Worm (Caenorhabditis elegans) whole organism, mixed stage, embryonic: ENCODE data around the gene F54B11.7.
A peak's percentile ranks its signal among the peaks of the same experiment; 100 is the strongest.

Experiments
- M03D4.4 ChIP-seq: sonication (generic microtip); optimal IDR thresholded peaks from 2 replicates; lab custom pipeline; 2017; ENCODE audit warnings: mild to moderate bottlenecking, missing genetic modification characterization, missing compliant biosample characterization
- bed-3 ChIP-seq: fragments of 200-800 bp; sonication (Bioruptor generic); optimal IDR thresholded peaks from 3 replicates; lab custom pipeline; 2018; ENCODE audit warnings: mild to moderate bottlenecking, missing genetic modification characterization, moderate library complexity, missing compliant biosample characterization
- blmp-1 ChIP-seq: fragments of 150-350 bp; optimal IDR thresholded peaks from 2 replicates; lab custom pipeline; 2014; ENCODE audit warnings: missing biosample characterization, missing genetic modification characterization
- ceh-43 ChIP-seq: fragments of 200-800 bp; sonication (Bioruptor generic); optimal IDR thresholded peaks from 2 replicates; lab custom pipeline; 2018; ENCODE audit warnings: mild to moderate bottlenecking, missing genetic modification characterization, moderate library complexity, missing compliant biosample characterization
- ceh-83 ChIP-seq: fragments of 200-800 bp; sonication (Bioruptor generic); optimal IDR thresholded peaks from 2 replicates; lab custom pipeline; 2018; ENCODE audit warnings: mild to moderate bottlenecking, missing genetic modification characterization, missing compliant biosample characterization
- ces-1 ChIP-seq: fragments of 150-350 bp; optimal IDR thresholded peaks from 2 replicates; lab custom pipeline; 2014; ENCODE audit warnings: missing biosample characterization, missing genetic modification reagents, missing genetic modification characterization
- cnd-1 ChIP-seq: fragments of 200-800 bp; sonication (Bioruptor generic); optimal IDR thresholded peaks from 2 replicates; lab custom pipeline; 2018; ENCODE audit warnings: mild to moderate bottlenecking, missing genetic modification characterization, missing compliant biosample characterization
- elt-1 ChIP-seq: sonication (generic microtip); optimal IDR thresholded peaks from 2 replicates; lab custom pipeline; 2017; ENCODE audit warnings: missing genetic modification characterization, mild to moderate bottlenecking, missing compliant biosample characterization, antibody characterized with exemption, moderate library complexity, borderline replicate concordance; ENCODE audit not compliant: insufficient read depth
- elt-3 ChIP-seq: fragments of 150-350 bp; optimal IDR thresholded peaks from 2 replicates; lab custom pipeline; 2014; ENCODE audit warnings: missing biosample characterization, missing genetic modification characterization
- flh-1 ChIP-seq: fragments of 200-800 bp; sonication (Bioruptor generic); optimal IDR thresholded peaks from 2 replicates; lab custom pipeline; 2018; ENCODE audit warnings: mild to moderate bottlenecking, missing genetic modification characterization, moderate library complexity, missing compliant biosample characterization
- ham-2 ChIP-seq: fragments of 200-800 bp; sonication (Bioruptor generic); optimal IDR thresholded peaks from 2 replicates; lab custom pipeline; 2018; ENCODE audit warnings: mild to moderate bottlenecking, missing genetic modification characterization, missing compliant biosample characterization
- hlh-1 ChIP-seq: fragments of 150-350 bp; optimal IDR thresholded peaks from 2 replicates; lab custom pipeline; 2014; ENCODE audit warnings: missing biosample characterization, missing genetic modification reagents, missing genetic modification characterization
- lin-13 ChIP-seq: fragments of 150-350 bp; optimal IDR thresholded peaks from 2 replicates; lab custom pipeline; 2014; ENCODE audit warnings: missing biosample characterization, missing genetic modification characterization
- lsy-2 ChIP-seq: fragments of 150-350 bp; optimal IDR thresholded peaks from 2 replicates; lab custom pipeline; 2014; ENCODE audit warnings: missing biosample characterization, missing genetic modification characterization
- mep-1 ChIP-seq: fragments of 150-350 bp; optimal IDR thresholded peaks from 2 replicates; lab custom pipeline; 2017; ENCODE audit warnings: missing biosample characterization, missing genetic modification reagents, missing genetic modification characterization, inconsistent platforms
- mls-2 ChIP-seq: sonication (generic microtip); optimal IDR thresholded peaks from 2 replicates; lab custom pipeline; 2016; ENCODE audit warnings: mild to moderate bottlenecking, missing genetic modification characterization, moderate library complexity, missing compliant biosample characterization
- nhr-12 ChIP-seq: fragments of 150-350 bp; optimal IDR thresholded peaks from 2 replicates; lab custom pipeline; 2014; ENCODE audit warnings: missing biosample characterization, missing genetic modification characterization
- nhr-2 ChIP-seq: fragments of 150-350 bp; optimal IDR thresholded peaks from 2 replicates; lab custom pipeline; 2014; ENCODE audit warnings: missing biosample characterization, missing genetic modification characterization
- nhr-237 ChIP-seq: fragments of 150-350 bp; optimal IDR thresholded peaks from 2 replicates; lab custom pipeline; 2014; ENCODE audit warnings: missing biosample characterization, missing genetic modification characterization
- nhr-28 ChIP-seq: fragments of 150-350 bp; optimal IDR thresholded peaks from 2 replicates; lab custom pipeline; 2014; ENCODE audit warnings: missing biosample characterization, missing genetic modification characterization
- nhr-76 ChIP-seq: sonication (generic microtip); optimal IDR thresholded peaks from 2 replicates; lab custom pipeline; 2017; ENCODE audit warnings: missing biosample characterization, missing genetic modification characterization
- pha-4 ChIP-seq: fragments of 150-350 bp; optimal IDR thresholded peaks from 2 replicates; lab custom pipeline; 2018; ENCODE audit warnings: missing biosample characterization, missing genetic modification reagents, missing genetic modification characterization
- sem-2 ChIP-seq: fragments of 200-800 bp; sonication (Bioruptor generic); optimal IDR thresholded peaks from 2 replicates; lab custom pipeline; 2018; ENCODE audit warnings: mild to moderate bottlenecking, missing genetic modification characterization, missing compliant biosample characterization
- sptf-1 ChIP-seq: sonication (generic microtip); optimal IDR thresholded peaks from 2 replicates; lab custom pipeline; 2017; ENCODE audit warnings: mild to moderate bottlenecking, missing genetic modification characterization, moderate library complexity, missing compliant biosample characterization
- unc-120 ChIP-seq: sonication (generic microtip); optimal IDR thresholded peaks from 2 replicates; lab custom pipeline; 2017; ENCODE audit warnings: missing genetic modification characterization, missing compliant biosample characterization; ENCODE audit not compliant: poor library complexity, severe bottlenecking
- unc-39 ChIP-seq: fragments of 150-350 bp; optimal IDR thresholded peaks from 2 replicates; lab custom pipeline; 2014; ENCODE audit warnings: missing biosample characterization, missing genetic modification characterization
- unc-62 ChIP-seq: fragments of 150-350 bp; optimal IDR thresholded peaks from 2 replicates; lab custom pipeline; 2014; ENCODE audit warnings: missing biosample characterization, missing genetic modification reagents, missing genetic modification characterization
- zip-8 ChIP-seq: fragments of 150-350 bp; optimal IDR thresholded peaks from 2 replicates; lab custom pipeline; 2014; ENCODE audit warnings: missing biosample characterization, missing genetic modification characterization

Gene F54B11.7

DNA sequence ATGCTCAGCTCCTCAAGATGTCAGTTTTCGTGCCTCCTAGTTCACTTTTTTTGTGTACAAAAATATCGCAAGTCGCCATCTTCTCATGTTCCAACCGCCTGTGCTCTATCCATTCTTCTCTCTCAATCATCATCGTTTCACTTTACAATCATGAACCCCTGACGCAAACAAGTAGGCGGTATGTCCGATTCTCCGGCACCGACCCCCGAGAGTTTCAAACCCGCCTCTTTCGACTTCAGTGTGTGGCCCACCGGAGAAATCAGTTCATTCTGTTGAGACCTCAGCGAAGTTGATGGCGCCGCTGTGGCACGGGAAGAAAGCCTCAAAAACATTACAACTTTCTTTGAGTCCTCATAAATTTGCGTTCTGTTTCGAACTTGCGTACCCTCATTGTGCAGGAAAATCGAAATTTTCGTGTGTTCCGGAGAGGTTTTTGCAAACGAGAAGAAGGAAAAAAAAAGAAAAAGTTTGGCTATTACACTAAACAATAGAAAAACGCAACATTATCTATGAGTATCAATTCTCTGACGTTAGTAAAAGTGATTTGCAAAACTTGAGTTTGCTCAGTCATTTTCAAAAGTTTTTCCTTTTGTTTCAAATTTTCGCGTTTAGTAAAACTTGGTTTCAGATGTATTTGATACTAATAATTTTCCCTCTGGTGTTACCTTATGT is 4.8 kb downstream of the F54B11.7 start, which contains the start of gene F54B11.9:
Gene F54B11.9 (plus strand): TSS at position 622 of the 672 bp plus-strand sequence.
- peak; percentile 27 for TF ChIP-seq hlh-1
- TF ChIP-seq pha-4: no peak

DNA sequence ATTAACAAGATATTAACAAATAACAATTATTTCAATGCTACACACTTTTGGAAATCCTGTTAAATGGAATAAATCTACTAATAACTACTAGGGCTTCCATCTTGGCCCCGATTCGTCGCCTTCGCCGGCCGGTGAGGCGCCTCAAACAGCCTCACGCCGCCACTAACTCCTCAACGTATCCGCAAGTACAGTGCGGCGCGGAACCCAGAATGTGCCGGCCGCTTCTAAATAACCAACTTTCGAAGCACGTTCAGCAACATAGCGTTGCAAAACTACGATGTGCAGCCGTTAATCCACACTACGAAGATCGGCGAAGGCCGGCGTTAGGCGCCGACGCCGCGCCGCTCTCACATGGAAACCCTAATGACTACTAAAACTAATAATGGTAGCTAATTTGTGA is 5.6 kb downstream of the F54B11.7 start:
- TF ChIP-seq nhr-76 (tag; lab: Kevin White, UChicago) (no peak), elt-3 (tag; lab: Kevin White, UChicago) (no peak), flh-1 (GFP tag; lab: Kevin White, UChicago) (no peak), ham-2 (no peak), unc-62 (GFP tag; lab: Kevin White, UChicago) (no peak), lin-13 (tag; lab: Kevin White, UChicago) (no peak), sem-2 (no peak), ces-1 (GFP tag; lab: Kevin White, UChicago) (no peak), ceh-43 (no peak), nhr-237 (tag; lab: Kevin White, UChicago) (no peak), blmp-1 (tag; lab: Kevin White, UChicago) (no peak), unc-120 (tag; lab: Kevin White, UChicago) (no peak), hlh-1 (no peak), mep-1 (tag; lab: Kevin White, UChicago) (no peak), lsy-2 (tag; lab: Kevin White, UChicago) (no peak), mls-2 (tag; lab: Kevin White, UChicago) (no peak), cnd-1 (no peak), sptf-1 (tag; lab: Kevin White, UChicago) (no peak)

DNA sequence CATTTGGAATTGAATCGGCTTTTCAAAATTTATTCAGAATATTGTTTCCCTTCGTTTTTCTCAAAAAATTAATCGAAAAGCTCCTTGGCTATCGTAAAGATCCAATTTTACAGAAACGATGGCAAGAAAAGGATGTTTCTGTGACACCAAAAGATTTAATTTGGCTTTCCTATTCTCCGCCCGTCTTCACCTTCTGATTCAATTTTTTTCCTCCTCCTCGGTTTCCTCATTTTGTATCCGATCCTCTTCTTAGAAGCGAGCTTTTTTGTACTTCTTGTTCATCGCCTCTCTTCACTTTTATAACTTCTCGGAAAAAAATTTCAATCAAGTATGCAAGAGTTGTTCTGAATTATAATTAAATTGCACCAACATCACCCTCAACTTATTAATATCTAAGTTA is 9.8 kb downstream of the F54B11.7 start:
- no peak for TF ChIP-seq ceh-83 (GFP tag; lab: Kevin White, UChicago)
- TF ChIP-seq ces-1 (GFP tag; lab: Kevin White, UChicago): peak; percentile 48

DNA sequence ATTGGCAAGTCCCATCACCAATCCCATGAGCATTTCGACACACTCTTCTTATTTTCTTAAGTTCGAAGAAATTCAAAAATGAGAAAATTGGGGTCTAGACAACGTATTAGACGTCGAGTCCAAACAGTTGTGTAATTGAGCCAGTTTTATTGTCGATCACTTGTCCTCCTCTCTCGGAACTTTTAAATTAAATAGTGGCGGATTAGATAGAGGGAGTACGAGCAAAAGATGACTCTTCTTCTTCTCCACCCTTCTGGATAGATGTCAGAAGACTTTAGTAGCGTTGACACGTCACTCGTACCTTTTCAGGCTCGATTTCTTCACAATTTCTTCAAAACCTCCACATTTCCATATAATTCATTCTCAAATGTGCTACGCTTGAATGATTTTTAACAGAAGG is 14.9 kb downstream of the F54B11.7 start:
- TF ChIP-seq ces-1 (GFP tag; lab: Kevin White, UChicago) (peak; percentile 35), elt-1 (tag; lab: Kevin White, UChicago) (no peak)

- TF ChIP-seq ces-1 (GFP tag; lab: Kevin White, UChicago) (no peak), nhr-28 (tag; lab: Kevin White, UChicago) (no peak), bed-3 (GFP tag; lab: Kevin White, UChicago) (no peak), ceh-43 (no peak), unc-62 (GFP tag; lab: Kevin White, UChicago) (no peak)
Measured at ce11 chrX:13618574-13618973, 18.3 kb downstream of the F54B11.7 start, which contains the start of gene nlp-53. nlp-53 (plus strand) TSS chrX:13618874.

- TF ChIP-seq nhr-237 (tag; lab: Kevin White, UChicago) (no peak), nhr-12 (no peak), nhr-28 (tag; lab: Kevin White, UChicago) (no peak), nhr-2 (no peak), nhr-76 (tag; lab: Kevin White, UChicago) (no peak), cnd-1 (no peak), elt-1 (tag; lab: Kevin White, UChicago) (no peak), mls-2 (tag; lab: Kevin White, UChicago) (no peak), M03D4.4 (no peak), mep-1 (tag; lab: Kevin White, UChicago) (no peak)
Measured at ce11 chrX:13621628-13622027, 21.4 kb downstream of the F54B11.7 start, which contains the start of gene Y12A6A.1. Y12A6A.1 (minus strand) TSS chrX:13621728.

DNA sequence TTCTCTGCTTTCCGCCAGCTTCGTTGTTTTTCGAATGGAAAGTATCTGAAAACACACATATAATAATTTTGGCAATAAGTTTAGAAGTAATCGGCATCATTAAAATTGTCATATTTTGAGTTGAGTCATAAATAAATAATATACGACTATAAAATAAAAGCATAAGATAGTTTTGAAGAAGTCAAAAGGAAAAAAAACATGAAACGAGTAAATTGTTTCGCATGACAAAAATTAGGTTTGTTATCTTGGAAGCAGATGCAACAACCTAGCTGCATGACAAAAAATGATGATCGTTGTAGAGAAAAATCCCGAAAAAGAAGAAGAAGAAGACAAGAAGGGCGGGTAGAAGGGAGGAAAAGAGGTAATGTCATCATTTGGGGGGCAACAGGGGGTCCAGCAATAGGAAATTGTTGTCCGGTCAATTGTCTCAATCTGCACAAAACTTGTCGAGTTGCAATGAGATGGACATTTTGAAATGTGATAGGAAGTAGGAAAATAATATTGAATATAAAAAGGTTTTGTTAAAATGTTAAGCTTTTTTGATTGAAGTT is 31.0 kb downstream of the F54B11.7 start, which contains the start of gene nlg-1:
Gene nlg-1 (minus strand): TSS at position 51 of the 551 bp plus-strand sequence.
- TF ChIP-seq nhr-2: no peak
- TF ChIP-seq nhr-76 (tag; lab: Kevin White, UChicago): no peak
- TF ChIP-seq blmp-1 (tag; lab: Kevin White, UChicago): no peak
- TF ChIP-seq ces-1 (GFP tag; lab: Kevin White, UChicago): peak; percentile 77
- TF ChIP-seq hlh-1: no peak
- no peak for TF ChIP-seq unc-39 (tag; lab: Kevin White, UChicago)
- TF ChIP-seq zip-8 (tag; lab: Kevin White, UChicago): no peak
